Fruit fly (Drosophila melanogaster) whole organism, prepupa: Measurements from ENCODE around the gene CG16852.

Experiments used
- CG3032 ChIP-seq: fragments of 200-800 bp; optimal IDR thresholded peaks from 2 replicates; lab custom pipeline; 2019; ENCODE audit warnings: missing biosample characterization, mild to moderate bottlenecking, missing genetic modification characterization, moderate library complexity
- CG32006 ChIP-seq: fragments of 200-800 bp; sonication (Bioruptor generic); optimal IDR thresholded peaks from 3 replicates; lab custom pipeline; 2017; ENCODE audit warnings: missing biosample characterization, mild to moderate bottlenecking, missing genetic modification characterization
- CG6854 ChIP-seq: fragments of 200-800 bp; sonication (Bioruptor generic); optimal IDR thresholded peaks from 2 replicates; lab custom pipeline; 2017; ENCODE audit warnings: missing biosample characterization, mild to moderate bottlenecking, missing genetic modification characterization
- Sox102F ChIP-seq: fragments of 200-800 bp; sonication (Bioruptor generic); optimal IDR thresholded peaks from 2 replicates; lab custom pipeline; 2016; ENCODE audit warnings: missing biosample characterization, mild to moderate bottlenecking, missing genetic modification characterization
- acj6 ChIP-seq: fragments of 200-800 bp; sonication (Bioruptor generic); optimal IDR thresholded peaks from 3 replicates; lab custom pipeline; 2016; ENCODE audit warnings: missing biosample characterization, missing genetic modification characterization

- no peak for TF ChIP-seq CG6854
- TF ChIP-seq CG32006 (GFP tag; lab: Kevin White, UChicago): no peak
- TF ChIP-seq acj6: no peak
- no peak for TF ChIP-seq CG3032
- TF ChIP-seq Sox102F (GFP tag; lab: Kevin White, UChicago): no peak
These were observed at the start of gene CG16852 for dm6 chr2L:13540704-13541103.
